Worm (Caenorhabditis elegans): ENCODE results near the gene C49H3.3.

DNA sequence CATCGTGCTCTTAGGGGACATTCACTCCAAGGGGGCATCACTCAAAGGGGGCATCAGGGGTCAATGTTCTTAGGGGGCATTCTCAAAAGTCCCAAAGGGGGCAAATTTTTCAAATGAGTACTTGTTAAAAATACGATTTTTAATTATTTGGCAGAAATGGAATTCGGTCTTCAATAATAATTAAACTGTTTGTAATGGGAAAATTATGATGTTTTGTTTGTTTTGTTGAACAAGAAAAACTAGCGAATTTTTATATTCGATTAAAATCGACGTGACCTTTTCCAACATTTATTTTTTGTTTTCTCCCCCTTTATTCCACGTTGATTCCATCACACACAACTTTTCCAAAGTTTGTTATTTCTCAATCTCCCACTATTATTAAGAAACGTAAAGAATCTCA is 42.9 kb downstream of the C49H3.3 start, which contains the start of gene F57H12.5:
- TF ChIP-seq dao-5 (tag; optimal IDR thresholded peaks at IDR 0.05), result no peak
- TF ChIP-seq him-1 (tag; optimal IDR thresholded peaks at IDR 0.05), result no peak
- no peak for TF ChIP-seq W03F9.2 (tag; optimal IDR thresholded peaks at IDR 0.05)

Measured in whole organism, L4/young adult.